Worm (Caenorhabditis elegans): ENCODE results near the gene grl-12.

DNA sequence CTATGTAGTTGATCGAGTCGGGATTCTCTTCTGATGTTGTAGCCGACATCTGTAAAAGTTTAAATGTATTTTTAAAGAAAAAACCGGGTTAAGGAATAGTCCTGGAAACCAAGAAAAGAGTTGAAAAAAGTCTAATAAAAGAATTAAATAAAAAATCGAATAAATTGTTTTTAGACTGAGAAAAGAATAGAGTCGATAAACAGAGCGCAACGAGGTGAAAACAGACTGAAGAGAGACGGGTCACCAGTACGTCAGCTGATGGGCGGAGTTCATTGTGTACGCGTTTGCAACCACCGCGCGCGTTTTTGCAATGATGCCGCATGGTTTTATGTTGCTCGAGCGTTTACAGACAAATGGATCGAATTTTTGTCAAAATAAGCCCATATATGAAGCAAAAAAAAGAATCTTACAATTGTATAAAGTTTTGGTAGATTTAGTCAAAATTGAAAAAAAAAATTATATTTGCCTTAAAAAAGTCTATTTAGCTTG lies 5.5 kb downstream of the grl-12 start, which contains the start of gene atg-18:
- TF ChIP-seq hnd-1 (tag; optimal IDR thresholded peaks at IDR 0.05): peak; percentile 28
- peak; percentile 33 for TF ChIP-seq ets-7 (tag; optimal IDR thresholded peaks at IDR 0.05)
- no peak; the same call in 1 of the 2 replicates for TF ChIP-seq flt-1 (GFP tag; IDR thresholded peaks at IDR 0.05)
- no peak for TF ChIP-seq ama-1 (optimal IDR thresholded peaks at IDR 0.05)
- TF ChIP-seq hmg-4 (GFP tag; optimal IDR thresholded peaks at IDR 0.05): no peak
- peak; percentile 73 for TF ChIP-seq sea-1 (GFP tag; conservative IDR thresholded peaks at IDR 0.05)
- TF ChIP-seq scrt-1 (GFP tag; IDR thresholded peaks at IDR 0.05): peak; percentile 65; the same call in 1 of the 2 replicates
